Fruit fly (Drosophila melanogaster): ENCODE results near the gene CG2747.

CG2747 gene

DNA sequence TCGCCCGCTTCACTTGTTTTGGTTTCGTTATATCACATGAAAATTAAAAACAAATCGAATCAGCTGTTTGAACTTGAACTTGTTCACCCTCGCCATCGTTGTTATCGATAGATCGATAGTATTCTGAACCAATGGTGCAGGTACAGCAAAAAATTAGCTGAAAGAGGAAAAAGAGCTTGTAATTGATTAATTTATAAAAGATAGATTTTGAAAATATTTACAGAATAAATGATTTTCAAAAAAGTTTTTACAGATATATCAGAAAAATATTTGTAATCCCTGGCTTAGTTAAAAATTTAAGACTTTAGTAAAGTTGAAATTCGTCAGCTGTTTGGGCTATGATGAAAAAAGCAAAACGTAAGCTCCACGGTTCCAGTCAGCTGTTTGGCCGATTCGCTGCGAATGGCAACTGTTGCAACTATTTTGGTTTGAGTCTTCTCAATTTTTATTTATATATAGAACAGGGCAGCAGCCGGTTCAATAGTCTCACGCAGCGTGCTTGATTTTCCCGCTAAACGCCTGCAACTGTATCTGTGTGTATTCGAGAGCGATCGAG lies 2.4 kb upstream of the CG2747 start, which contains the start of the genes CG11035 and unc-45:
CG11035 (minus strand) TSS at position 87 of the 556 bp plus-strand sequence.
unc-45 (plus strand) TSS at position 379 of the 556 bp plus-strand sequence.
- TF ChIP-seq h (GFP tag; optimal IDR thresholded peaks at IDR 0.05) (peak; percentile 54), Myc (optimal IDR thresholded peaks at IDR 0.05) (peak; percentile 55), Rel (GFP tag; optimal IDR thresholded peaks at IDR 0.05) (no peak), Rel (tag; optimal IDR thresholded peaks at IDR 0.05) (peak; percentile 23), dsf (GFP tag; optimal IDR thresholded peaks at IDR 0.05; ENCODE audit: borderline replicate concordance) (peak; percentile 10), rgr (GFP tag; optimal IDR thresholded peaks at IDR 0.05) (peak; percentile 17), fru (GFP tag; optimal IDR thresholded peaks at IDR 0.05) (peak; percentile 37), CG9705 (GFP tag; optimal IDR thresholded peaks at IDR 0.05) (peak; percentile 8), br (GFP tag; optimal IDR thresholded peaks at IDR 0.05) (no peak), woc (GFP tag; optimal IDR thresholded peaks at IDR 0.05) (peak; percentile 83), brk (GFP tag; optimal IDR thresholded peaks at IDR 0.05) (peak; percentile 13), psq (GFP tag; optimal IDR thresholded peaks at IDR 0.05) (no peak), Hr78 (GFP tag; optimal IDR thresholded peaks at IDR 0.05) (no peak), foxo (GFP tag; optimal IDR thresholded peaks at IDR 0.05) (peak in 1 of 2 experiments; percentile 48), usp (GFP tag; optimal IDR thresholded peaks at IDR 0.05) (no peak), sage (GFP tag; optimal IDR thresholded peaks at IDR 0.05) (peak; percentile 54), N (GFP tag; optimal IDR thresholded peaks at IDR 0.05) (no peak), Jra (GFP tag; optimal IDR thresholded peaks at IDR 0.05) (peak; percentile 46), Dif (GFP tag; optimal IDR thresholded peaks at IDR 0.05; ENCODE audit: partially characterized antibody) (no peak), HLH106 (tag; optimal IDR thresholded peaks at IDR 0.05) (peak; percentile 72), Sp1 (GFP tag; optimal IDR thresholded peaks at IDR 0.05) (peak; percentile 50), Hnf4 (GFP tag; optimal IDR thresholded peaks at IDR 0.05) (peak; percentile 66)

DNA sequence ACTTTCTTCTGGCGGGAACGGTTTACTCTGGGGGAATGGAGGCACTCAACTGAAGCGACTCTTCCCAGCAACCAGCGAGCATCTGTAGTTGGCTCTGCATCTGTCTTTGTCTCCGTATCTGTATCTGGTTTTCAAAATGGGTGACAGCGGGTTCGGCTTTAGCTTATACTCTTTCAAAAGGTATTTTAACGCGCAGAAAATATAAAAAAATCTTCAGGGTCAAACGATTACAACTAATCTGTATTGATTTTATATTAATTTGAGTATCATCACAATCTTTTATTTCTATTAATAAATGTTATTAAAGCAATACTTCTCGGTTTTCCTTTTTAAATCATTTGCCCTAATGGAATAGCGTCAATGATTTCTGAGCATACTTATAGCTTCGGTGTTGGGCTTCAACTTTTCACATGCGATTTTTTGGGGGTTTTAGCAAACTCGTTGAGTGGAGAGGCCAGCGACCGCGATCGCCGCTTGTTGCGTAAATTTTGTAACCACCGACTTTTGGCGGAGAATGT lies 1.0 kb downstream of the CG2747 start, which contains the start of gene ImpE3:
ImpE3 (minus strand) TSS at position 51 of the 518 bp plus-strand sequence.
- TF ChIP-seq ey (GFP tag; optimal IDR thresholded peaks at IDR 0.05) (peak; percentile 59), Rel (GFP tag; optimal IDR thresholded peaks at IDR 0.05) (peak; percentile 2), Rel (tag; optimal IDR thresholded peaks at IDR 0.05) (peak; percentile 96), dsf (GFP tag; optimal IDR thresholded peaks at IDR 0.05; ENCODE audit: borderline replicate concordance) (no peak), rgr (GFP tag; optimal IDR thresholded peaks at IDR 0.05) (peak; percentile 66), foxo (GFP tag; optimal IDR thresholded peaks at IDR 0.05) (peak in 1 of 2 experiments; percentile 76), HLH106 (tag; optimal IDR thresholded peaks at IDR 0.05) (peak; percentile 74), usp (GFP tag; optimal IDR thresholded peaks at IDR 0.05) (no peak), Hr78 (GFP tag; optimal IDR thresholded peaks at IDR 0.05) (no peak), GATAd (GFP tag; optimal IDR thresholded peaks at IDR 0.05) (no peak), CG32264 (GFP tag; optimal IDR thresholded peaks at IDR 0.05) (peak; percentile 14), OdsH (GFP tag; optimal IDR thresholded peaks at IDR 0.05) (peak; percentile 63), psq (GFP tag; optimal IDR thresholded peaks at IDR 0.05) (peak; percentile 61), fru (GFP tag; optimal IDR thresholded peaks at IDR 0.05) (peak; percentile 79), h (GFP tag; optimal IDR thresholded peaks at IDR 0.05) (peak; percentile 75), CG9705 (GFP tag; optimal IDR thresholded peaks at IDR 0.05) (peak; percentile 46), sage (GFP tag; optimal IDR thresholded peaks at IDR 0.05) (peak; percentile 63), Mio (GFP tag; optimal IDR thresholded peaks at IDR 0.05) (no peak), woc (GFP tag; optimal IDR thresholded peaks at IDR 0.05) (peak; percentile 91), Sp1 (GFP tag; optimal IDR thresholded peaks at IDR 0.05) (peak; percentile 80), Dif (GFP tag; optimal IDR thresholded peaks at IDR 0.05; ENCODE audit: partially characterized antibody) (no peak), br (GFP tag; optimal IDR thresholded peaks at IDR 0.05) (peak; percentile 67), dmrt93B (GFP tag; optimal IDR thresholded peaks at IDR 0.05) (peak; percentile 30)

DNA sequence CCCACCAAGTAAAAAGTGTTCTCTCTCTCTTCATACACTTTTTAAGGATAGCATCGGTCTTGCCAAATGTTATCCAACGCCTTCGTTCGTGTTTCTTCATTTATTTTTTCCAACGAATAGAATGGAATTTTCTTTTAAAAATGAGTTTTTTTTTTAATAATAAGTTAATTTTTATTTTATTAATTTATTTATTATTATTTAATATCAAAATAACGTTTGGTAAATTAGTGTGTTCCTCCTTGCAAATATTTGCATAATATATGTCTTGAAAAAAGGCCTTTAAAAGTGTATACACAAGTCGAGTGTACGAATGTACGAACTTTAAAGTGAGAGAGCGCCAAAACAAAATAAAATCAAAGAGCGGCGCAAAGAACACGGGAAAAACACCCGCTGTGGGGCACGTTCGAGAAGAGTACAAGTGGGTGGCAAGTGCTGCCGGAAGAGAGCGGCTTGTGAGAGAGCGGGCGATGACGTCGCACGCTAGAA lies 3.3 kb downstream of the CG2747 start:
- TF ChIP-seq N (GFP tag; optimal IDR thresholded peaks at IDR 0.05) (no peak), GATAd (GFP tag; optimal IDR thresholded peaks at IDR 0.05) (no peak), usp (GFP tag; optimal IDR thresholded peaks at IDR 0.05) (no peak), Myc (optimal IDR thresholded peaks at IDR 0.05) (no peak), CG32264 (GFP tag; optimal IDR thresholded peaks at IDR 0.05) (no peak), HLH106 (tag; optimal IDR thresholded peaks at IDR 0.05) (peak; percentile 82), dl (GFP tag; optimal IDR thresholded peaks at IDR 0.05; ENCODE audit: insufficient read depth in 1 of 2, partially characterized antibody in 2 of 2) (peak; percentile 17 to 28), OdsH (GFP tag; optimal IDR thresholded peaks at IDR 0.05) (peak; percentile 81), Hr78 (GFP tag; optimal IDR thresholded peaks at IDR 0.05) (no peak), sage (GFP tag; optimal IDR thresholded peaks at IDR 0.05) (peak; percentile 67), pan (optimal IDR thresholded peaks at IDR 0.05) (no peak), h (GFP tag; optimal IDR thresholded peaks at IDR 0.05) (peak; percentile 18), Hr83 (GFP tag; optimal IDR thresholded peaks at IDR 0.05; ENCODE audit: poor library complexity, severe bottlenecking) (no peak), sv (GFP tag; optimal IDR thresholded peaks at IDR 0.05) (peak; percentile 12), Vsx2 (GFP tag; optimal IDR thresholded peaks at IDR 0.05; ENCODE audit: partially characterized antibody) (no peak), Jra (GFP tag; optimal IDR thresholded peaks at IDR 0.05) (no peak), ey (GFP tag; optimal IDR thresholded peaks at IDR 0.05) (peak; percentile 53), Rel (GFP tag; optimal IDR thresholded peaks at IDR 0.05) (peak; percentile 22), Rel (tag; optimal IDR thresholded peaks at IDR 0.05) (peak; percentile 51), woc (GFP tag; optimal IDR thresholded peaks at IDR 0.05) (peak; percentile 75), Hnf4 (GFP tag; optimal IDR thresholded peaks at IDR 0.05) (no peak), CG9705 (GFP tag; optimal IDR thresholded peaks at IDR 0.05) (no peak), dmrt93B (GFP tag; optimal IDR thresholded peaks at IDR 0.05) (peak; percentile 65), CrebA (GFP tag; optimal IDR thresholded peaks at IDR 0.05; ENCODE audit: borderline replicate concordance) (no peak), Dif (GFP tag; optimal IDR thresholded peaks at IDR 0.05; ENCODE audit: partially characterized antibody) (peak; percentile 55), Mio (GFP tag; optimal IDR thresholded peaks at IDR 0.05) (no peak), br (GFP tag; optimal IDR thresholded peaks at IDR 0.05) (peak; percentile 62), lola (GFP tag; optimal IDR thresholded peaks at IDR 0.05) (no peak), jim (GFP tag; optimal IDR thresholded peaks at IDR 0.05) (no peak), brk (GFP tag; optimal IDR thresholded peaks at IDR 0.05) (no peak), psq (GFP tag; optimal IDR thresholded peaks at IDR 0.05) (peak; percentile 85), Dfd (GFP tag; optimal IDR thresholded peaks at IDR 0.05) (no peak), foxo (GFP tag; optimal IDR thresholded peaks at IDR 0.05) (peak in 1 of 2 experiments; percentile 76), Abd-B (GFP tag; optimal IDR thresholded peaks at IDR 0.05) (no peak)
